Fruit fly (Drosophila melanogaster): ENCODE measurements around the gene CG14933.
A peak's percentile ranks its signal among the peaks of the same experiment; 100 is the strongest.

CG14933 gene

DNA sequence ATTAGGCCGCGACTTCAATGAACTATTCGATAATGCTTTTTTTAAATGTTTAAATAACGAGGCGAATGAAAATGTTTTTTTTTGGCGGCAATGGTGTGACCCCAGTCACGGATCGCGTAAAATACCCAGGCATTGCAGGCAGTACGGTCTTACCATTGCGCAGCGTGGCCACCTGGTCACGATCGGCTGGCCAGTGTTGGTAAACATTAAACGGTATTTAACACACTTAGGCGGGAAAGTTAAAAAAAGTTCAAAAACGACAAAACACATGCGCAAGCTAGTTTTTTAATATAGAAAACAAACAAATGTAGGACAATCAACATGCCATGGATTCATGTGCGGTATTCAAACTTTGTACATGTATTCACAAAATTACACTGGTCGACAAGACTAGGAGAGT is 13.4 kb upstream of the CG14933 start, which contains the start of gene esc (continued):
- no peak for TF ChIP-seq Gug (GFP tag; IDR thresholded peaks at IDR 0.05)
- TF ChIP-seq fd96Cb (tag; optimal IDR thresholded peaks at IDR 0.05), result no peak
- TF ChIP-seq tna (GFP tag; IDR thresholded peaks at IDR 0.05; ENCODE audit: partially characterized antibody), result no peak
- no peak for TF ChIP-seq CG14860 (GFP tag; IDR thresholded peaks at IDR 0.05; ENCODE audit: partially characterized antibody)
- peak; percentile 76 for TF ChIP-seq Myb (GFP tag; optimal IDR thresholded peaks at IDR 0.05)
- no peak for TF ChIP-seq grn (GFP tag; optimal IDR thresholded peaks at IDR 0.05)
- no peak for TF ChIP-seq gce (GFP tag; IDR thresholded peaks at IDR 0.05)
- no peak for TF ChIP-seq Usf (GFP tag; optimal IDR thresholded peaks at IDR 0.05)
- no peak for TF ChIP-seq CG7928 (GFP tag; optimal IDR thresholded peaks at IDR 0.05)
- TF ChIP-seq slp2 (GFP tag; optimal IDR thresholded peaks at IDR 0.05), result no peak
- peak; percentile 39; the same call in 1 of the 3 replicates for TF ChIP-seq zfh1 (GFP tag; IDR thresholded peaks at IDR 0.05)
- TF ChIP-seq CG6791 (GFP tag; IDR thresholded peaks at IDR 0.05; ENCODE audit: partially characterized antibody), result peak; percentile 64; the same call in 2 of the 3 replicates
- TF ChIP-seq Chrac-16 (GFP tag; optimal IDR thresholded peaks at IDR 0.05), result no peak
- TF ChIP-seq Scr (GFP tag; IDR thresholded peaks at IDR 0.05; ENCODE audit: partially characterized antibody), result no peak; the same call in 1 of the 2 replicates
- peak; percentile 37 for TF ChIP-seq Hsf (GFP tag; optimal IDR thresholded peaks at IDR 0.05)
- TF ChIP-seq CG2120 (GFP tag; optimal IDR thresholded peaks at IDR 0.05), result peak; percentile 57
- TF ChIP-seq HmgD (GFP tag; optimal IDR thresholded peaks at IDR 0.05), result peak; percentile 65
- no peak for TF ChIP-seq kay (GFP tag; optimal IDR thresholded peaks at IDR 0.05)
- TF ChIP-seq HHEX (GFP tag; optimal IDR thresholded peaks at IDR 0.05), result no peak
- TF ChIP-seq ssp (GFP tag; IDR thresholded peaks at IDR 0.05), result 0 out of 2 replicates have a peak, but pooled peaks have one; percentile 24
- TF ChIP-seq CG4328 (GFP tag; optimal IDR thresholded peaks at IDR 0.05), result no peak
- TF ChIP-seq ems (GFP tag; optimal IDR thresholded peaks at IDR 0.05), result peak; percentile 25
- no peak for TF ChIP-seq gt (GFP tag; IDR thresholded peaks at IDR 0.05)
- no peak for TF ChIP-seq CG4404 (GFP tag; IDR thresholded peaks at IDR 0.05)
- TF ChIP-seq CG13775 (GFP tag; optimal IDR thresholded peaks at IDR 0.05), result no peak
- no peak for TF ChIP-seq CG7987 (GFP tag; optimal IDR thresholded peaks at IDR 0.05)
- peak; percentile 29 for TF ChIP-seq pho (GFP tag; optimal IDR thresholded peaks at IDR 0.05)
- TF ChIP-seq Pdp1 (GFP tag; optimal IDR thresholded peaks at IDR 0.05), result peak in 1 of 2 experiments; percentile 30
- no peak for TF ChIP-seq CG17328 (GFP tag; IDR thresholded peaks at IDR 0.05)
- TF ChIP-seq h (optimal IDR thresholded peaks at IDR 0.05), result no peak
- TF ChIP-seq CG9437 (GFP tag; optimal IDR thresholded peaks at IDR 0.05), result no peak
- TF ChIP-seq pan (optimal IDR thresholded peaks at IDR 0.05), result no peak
- TF ChIP-seq pan (GFP tag; optimal IDR thresholded peaks at IDR 0.05 in 1 of 2, IDR thresholded peaks at IDR 0.05 in 1 of 2), result no peak
- TF ChIP-seq stwl (tag; optimal IDR thresholded peaks at IDR 0.05), result peak; percentile 98
- peak; percentile 25 for TF ChIP-seq Bteb2 (GFP tag; optimal IDR thresholded peaks at IDR 0.05)
- no peak for TF ChIP-seq CkIIα-i1 (GFP tag; IDR thresholded peaks at IDR 0.05)
- TF ChIP-seq lola (GFP tag; optimal IDR thresholded peaks at IDR 0.05), result no peak
- TF ChIP-seq CoRest (tag; optimal IDR thresholded peaks at IDR 0.05), result peak; percentile 49
- TF ChIP-seq CG14050 (GFP tag; IDR thresholded peaks at IDR 0.05), result no peak
- TF ChIP-seq gsb (GFP tag; IDR thresholded peaks at IDR 0.05), result no peak
- peak; percentile 26; the same call in 1 of the 2 replicates for TF ChIP-seq Bgb (GFP tag; IDR thresholded peaks at IDR 0.05; ENCODE audit: partially characterized antibody)
- TF ChIP-seq Antp (GFP tag; optimal IDR thresholded peaks at IDR 0.05), result peak; percentile 30
- no peak for TF ChIP-seq H2.0 (GFP tag; IDR thresholded peaks at IDR 0.05)
- peak; percentile 4; the same call in 1 of the 2 replicates for TF ChIP-seq NFAT (GFP tag; IDR thresholded peaks at IDR 0.05)
- peak; percentile 56 for TF ChIP-seq BEAF-32 (GFP tag; optimal IDR thresholded peaks at IDR 0.05)
- no peak for TF ChIP-seq repo (GFP tag; optimal IDR thresholded peaks at IDR 0.05)
- TF ChIP-seq CG8388 (GFP tag; optimal IDR thresholded peaks at IDR 0.05), result no peak
- TF ChIP-seq CG8290 (GFP tag; optimal IDR thresholded peaks at IDR 0.05), result peak; percentile 50
- no peak for TF ChIP-seq CG8290 (tag; optimal IDR thresholded peaks at IDR 0.05)
- TF ChIP-seq CG3995 (GFP tag; optimal IDR thresholded peaks at IDR 0.05), result no peak
- peak; percentile 5 for TF ChIP-seq pb (GFP tag; optimal IDR thresholded peaks at IDR 0.05)
- peak; percentile 14 for TF ChIP-seq CG1792 (GFP tag; optimal IDR thresholded peaks at IDR 0.05)
